Worm (Caenorhabditis elegans): ENCODE data around the gene alh-3.

Gene alh-3

ce11 chrIV:11004273-11004672 lies 18.1 kb upstream of the alh-3 start, which contains the start of gene F13H10.1:
F13H10.1 (plus strand) TSS chrIV:11004573.
- TF ChIP-seq ztf-23 (GFP tag; IDR thresholded peaks at IDR 0.05): no peak
- TF ChIP-seq ztf-29 (GFP tag; IDR thresholded peaks at IDR 0.05): no peak
- no peak for TF ChIP-seq ref-1 (GFP tag; conservative IDR thresholded peaks at IDR 0.05)
- no peak for TF ChIP-seq tab-1 (GFP tag; IDR thresholded peaks at IDR 0.05)
- TF ChIP-seq cog-1 (tag; optimal IDR thresholded peaks at IDR 0.05): no peak
- no peak for TF ChIP-seq flt-1 (GFP tag; IDR thresholded peaks at IDR 0.05)
- no peak for TF ChIP-seq med-1 (GFP tag; optimal IDR thresholded peaks at IDR 0.05; ENCODE audit: insufficient read depth)
- TF ChIP-seq T22C8.4 (GFP tag; IDR thresholded peaks at IDR 0.05): no peak
- no peak for TF ChIP-seq klf-2 (GFP tag; conservative IDR thresholded peaks at IDR 0.05)

DNA sequence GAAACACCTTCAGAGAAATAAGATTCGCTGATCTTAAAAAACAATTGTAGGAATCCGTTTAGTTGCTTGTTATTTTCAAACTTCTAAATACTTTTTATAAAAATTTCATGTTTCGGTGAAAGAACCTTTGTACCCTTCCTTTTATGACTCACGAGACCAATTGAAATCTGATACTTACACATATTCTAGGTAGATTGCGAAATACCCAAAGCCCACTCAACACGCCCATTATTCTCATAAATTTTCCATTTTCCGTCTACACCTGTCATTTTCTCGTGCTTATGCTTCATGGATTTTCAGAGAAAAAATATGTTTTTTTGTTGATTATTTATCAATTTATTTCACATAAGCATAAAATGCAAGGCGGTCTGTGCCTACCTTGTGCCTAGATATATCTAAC lies 16.0 kb upstream of the alh-3 start:
- TF ChIP-seq med-1 (GFP tag; optimal IDR thresholded peaks at IDR 0.05; ENCODE audit: insufficient read depth) (no peak), cog-1 (tag; optimal IDR thresholded peaks at IDR 0.05) (no peak), tab-1 (GFP tag; IDR thresholded peaks at IDR 0.05) (no peak), ref-1 (GFP tag; conservative IDR thresholded peaks at IDR 0.05) (no peak), T22C8.4 (GFP tag; IDR thresholded peaks at IDR 0.05) (no peak), ztf-23 (GFP tag; IDR thresholded peaks at IDR 0.05) (no peak), flt-1 (GFP tag; IDR thresholded peaks at IDR 0.05) (no peak)

ce11 chrIV:11006868-11007267 lies 15.5 kb upstream of the alh-3 start:
- TF ChIP-seq ref-1 (GFP tag; conservative IDR thresholded peaks at IDR 0.05) (no peak), ztf-29 (GFP tag; IDR thresholded peaks at IDR 0.05) (no peak), T22C8.4 (GFP tag; IDR thresholded peaks at IDR 0.05) (no peak), klf-2 (GFP tag; conservative IDR thresholded peaks at IDR 0.05) (no peak), cog-1 (tag; optimal IDR thresholded peaks at IDR 0.05) (no peak), flt-1 (GFP tag; IDR thresholded peaks at IDR 0.05) (no peak), med-1 (GFP tag; optimal IDR thresholded peaks at IDR 0.05; ENCODE audit: insufficient read depth) (no peak), tab-1 (GFP tag; IDR thresholded peaks at IDR 0.05) (no peak), ztf-23 (GFP tag; IDR thresholded peaks at IDR 0.05) (no peak)

DNA sequence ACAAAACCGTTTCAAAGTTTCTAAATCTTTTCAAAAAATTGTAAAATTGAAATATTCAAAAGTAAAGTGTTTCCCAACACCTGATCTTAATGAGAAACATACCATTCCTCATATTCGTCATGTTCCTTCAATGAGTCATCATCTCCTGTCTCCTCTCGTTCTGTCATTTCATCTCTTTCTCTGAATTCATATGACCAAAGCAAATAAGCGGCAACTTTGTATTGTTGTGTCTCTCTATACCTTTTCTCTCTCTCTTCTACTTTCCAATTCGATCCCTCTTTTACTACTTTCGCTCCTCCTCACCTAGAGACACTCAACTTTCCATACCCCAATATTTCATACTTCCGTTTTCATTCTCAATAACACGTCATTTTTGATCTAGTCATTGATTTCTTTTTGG lies 14.1 kb upstream of the alh-3 start:
- TF ChIP-seq ref-1 (GFP tag; conservative IDR thresholded peaks at IDR 0.05) (no peak), med-1 (GFP tag; optimal IDR thresholded peaks at IDR 0.05; ENCODE audit: insufficient read depth) (no peak), tab-1 (GFP tag; IDR thresholded peaks at IDR 0.05) (no peak), cog-1 (tag; optimal IDR thresholded peaks at IDR 0.05) (no peak), flt-1 (GFP tag; IDR thresholded peaks at IDR 0.05) (no peak), ztf-29 (GFP tag; IDR thresholded peaks at IDR 0.05) (no peak), klf-2 (GFP tag; conservative IDR thresholded peaks at IDR 0.05) (no peak), T22C8.4 (GFP tag; IDR thresholded peaks at IDR 0.05) (no peak), ztf-23 (GFP tag; IDR thresholded peaks at IDR 0.05) (no peak)

- TF ChIP-seq T22C8.4 (GFP tag; IDR thresholded peaks at IDR 0.05) (no peak), cog-1 (tag; optimal IDR thresholded peaks at IDR 0.05) (no peak), ztf-29 (GFP tag; IDR thresholded peaks at IDR 0.05) (no peak), med-1 (GFP tag; optimal IDR thresholded peaks at IDR 0.05; ENCODE audit: insufficient read depth) (no peak), ref-1 (GFP tag; conservative IDR thresholded peaks at IDR 0.05) (no peak), ztf-23 (GFP tag; IDR thresholded peaks at IDR 0.05) (no peak), flt-1 (GFP tag; IDR thresholded peaks at IDR 0.05) (no peak), klf-2 (GFP tag; conservative IDR thresholded peaks at IDR 0.05) (no peak)
Observed at ce11 chrIV:11008996-11009395, 13.4 kb upstream of the alh-3 start, which contains the start of gene F13H10.6. F13H10.6 (plus strand) TSS chrIV:11009296.

- TF ChIP-seq T22C8.4 (GFP tag; IDR thresholded peaks at IDR 0.05): no peak
- TF ChIP-seq ztf-23 (GFP tag; IDR thresholded peaks at IDR 0.05): no peak
- TF ChIP-seq ref-1 (GFP tag; conservative IDR thresholded peaks at IDR 0.05): no peak
- TF ChIP-seq med-1 (GFP tag; optimal IDR thresholded peaks at IDR 0.05; ENCODE audit: insufficient read depth): no peak
- TF ChIP-seq ztf-29 (GFP tag; IDR thresholded peaks at IDR 0.05): no peak
- no peak for TF ChIP-seq cog-1 (tag; optimal IDR thresholded peaks at IDR 0.05)
- no peak for TF ChIP-seq tab-1 (GFP tag; IDR thresholded peaks at IDR 0.05)
- no peak for TF ChIP-seq flt-1 (GFP tag; IDR thresholded peaks at IDR 0.05)
- TF ChIP-seq klf-2 (GFP tag; conservative IDR thresholded peaks at IDR 0.05): no peak
Observed at ce11 chrIV:11009928-11010327, 12.5 kb upstream of the alh-3 start.

ce11 chrIV:11011920-11012319 lies 10.5 kb upstream of the alh-3 start, which contains the start of gene ndx-9:
ndx-9 (minus strand) TSS chrIV:11012020.
- no peak for TF ChIP-seq tab-1 (GFP tag; IDR thresholded peaks at IDR 0.05)
- TF ChIP-seq T22C8.4 (GFP tag; IDR thresholded peaks at IDR 0.05): no peak
- no peak for TF ChIP-seq flt-1 (GFP tag; IDR thresholded peaks at IDR 0.05)
- no peak for TF ChIP-seq ztf-23 (GFP tag; IDR thresholded peaks at IDR 0.05)
- TF ChIP-seq klf-2 (GFP tag; conservative IDR thresholded peaks at IDR 0.05): no peak
- no peak for TF ChIP-seq ref-1 (GFP tag; conservative IDR thresholded peaks at IDR 0.05)
- TF ChIP-seq ztf-29 (GFP tag; IDR thresholded peaks at IDR 0.05): no peak
- TF ChIP-seq cog-1 (tag; optimal IDR thresholded peaks at IDR 0.05): no peak
- no peak for TF ChIP-seq med-1 (GFP tag; optimal IDR thresholded peaks at IDR 0.05; ENCODE audit: insufficient read depth)

DNA sequence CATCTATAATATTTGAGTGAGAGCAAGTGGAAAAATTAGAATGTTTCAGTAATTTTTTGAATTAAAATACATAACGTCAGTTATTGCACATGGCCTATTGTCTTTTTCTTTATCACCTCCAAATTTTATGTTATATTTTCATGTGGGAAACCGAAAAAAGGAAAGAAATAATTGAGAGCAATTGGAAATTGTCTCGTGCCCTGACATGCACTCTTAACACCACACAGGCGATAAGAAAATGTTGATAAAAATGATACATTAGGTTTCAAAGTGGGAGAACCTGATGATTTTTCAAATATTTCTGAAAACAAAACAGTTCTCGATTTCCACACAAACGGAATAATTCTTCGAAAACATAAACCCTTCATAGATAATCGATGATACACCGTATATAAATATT lies 6.5 kb upstream of the alh-3 start, which contains the start of gene F13H10.3:
F13H10.3 (minus strand) TSS at position 73 of the 400 bp plus-strand sequence.
- TF ChIP-seq med-1 (GFP tag; optimal IDR thresholded peaks at IDR 0.05; ENCODE audit: insufficient read depth) (no peak), flt-1 (GFP tag; IDR thresholded peaks at IDR 0.05) (no peak), klf-2 (GFP tag; conservative IDR thresholded peaks at IDR 0.05) (no peak), T22C8.4 (GFP tag; IDR thresholded peaks at IDR 0.05) (no peak), ztf-29 (GFP tag; IDR thresholded peaks at IDR 0.05) (no peak)

- no peak for TF ChIP-seq flt-1 (GFP tag; IDR thresholded peaks at IDR 0.05)
- no peak for TF ChIP-seq cog-1 (tag; optimal IDR thresholded peaks at IDR 0.05)
- no peak for TF ChIP-seq ztf-23 (GFP tag; IDR thresholded peaks at IDR 0.05)
- no peak for TF ChIP-seq tab-1 (GFP tag; IDR thresholded peaks at IDR 0.05)
- no peak for TF ChIP-seq med-1 (GFP tag; optimal IDR thresholded peaks at IDR 0.05; ENCODE audit: insufficient read depth)
- TF ChIP-seq klf-2 (GFP tag; conservative IDR thresholded peaks at IDR 0.05): no peak
- TF ChIP-seq ztf-29 (GFP tag; IDR thresholded peaks at IDR 0.05): no peak
- TF ChIP-seq T22C8.4 (GFP tag; IDR thresholded peaks at IDR 0.05): no peak
- TF ChIP-seq ref-1 (GFP tag; conservative IDR thresholded peaks at IDR 0.05): no peak
Observed at ce11 chrIV:11019962-11020550, 2.3 kb upstream of the alh-3 start, which contains the start of gene F13H10.8. F13H10.8 (plus strand) TSS chrIV:11020517.
